Worm (Caenorhabditis elegans) whole organism, L1 larva: ENCODE measurements around the gene pcp-1.

Experiments used
- C16A3.4 ChIP-seq: fragments of 150-350 bp; optimal IDR thresholded peaks from 2 replicates; lab custom pipeline; 2014; ENCODE audit warnings: missing biosample characterization, missing genetic modification characterization
- C34B4.2 ChIP-seq: sonication (generic microtip); optimal IDR thresholded peaks from 2 replicates; lab custom pipeline; 2017; ENCODE audit warnings: mild to moderate bottlenecking, missing genetic modification characterization, missing compliant biosample characterization
- F16B12.6 ChIP-seq: fragments of 150-350 bp; optimal IDR thresholded peaks from 2 replicates; lab custom pipeline; 2014; ENCODE audit warnings: missing biosample characterization, missing genetic modification characterization
- Y116A8C.19 ChIP-seq: sonication (generic microtip); optimal IDR thresholded peaks from 2 replicates; lab custom pipeline; 2016; ENCODE audit warnings: missing compliant biosample characterization, missing genetic modification characterization, borderline replicate concordance
- aha-1 ChIP-seq: fragments of 150-350 bp; optimal IDR thresholded peaks from 2 replicates; lab custom pipeline; 2014; ENCODE audit warnings: missing biosample characterization, missing genetic modification characterization
- aly-2 ChIP-seq: fragments of 150-350 bp; optimal IDR thresholded peaks from 2 replicates; lab custom pipeline; 2014; ENCODE audit warnings: missing biosample characterization, missing genetic modification characterization
- blmp-1 ChIP-seq: fragments of 150-350 bp; optimal IDR thresholded peaks from 2 replicates; lab custom pipeline; 2014; ENCODE audit warnings: missing biosample characterization, missing genetic modification characterization
- ceh-8 ChIP-seq: fragments of 200-800 bp; sonication (Bioruptor generic); optimal IDR thresholded peaks from 2 replicates; lab custom pipeline; 2018; ENCODE audit warnings: mild to moderate bottlenecking, missing genetic modification characterization, moderate library complexity, missing compliant biosample characterization
- ceh-82 ChIP-seq, 3 experiments: fragments of 150-350 bp in 1 of 3; sonication (generic microtip) in 2 of 3; optimal IDR thresholded peaks; 2 replicates each; lab custom pipeline; 2014 to 2017; ENCODE audit warnings: missing biosample characterization in 3 of 3, missing genetic modification characterization in 3 of 3
- dpl-1 ChIP-seq, 3 experiments: fragments of 150-350 bp in 2 of 3; sonication (generic microtip) in 1 of 3; optimal IDR thresholded peaks; 2 replicates each; lab custom pipeline; 2014 to 2017; ENCODE audit warnings: missing biosample characterization in 3 of 3, missing genetic modification characterization in 3 of 3, missing genetic modification reagents in 3 of 3
- efl-1 ChIP-seq, 4 experiments: fragments of 150-350 bp; optimal IDR thresholded peaks in 3 of 4; peaks in 1 of 4; 1 replicate in 1 of 4; 2 replicates in 3 of 4; lab custom pipeline; 2014; ENCODE audit warnings: missing biosample characterization in 2 of 4, missing genetic modification characterization in 2 of 4, missing genetic modification reagents in 2 of 4
- efl-3 ChIP-seq: fragments of 200-800 bp; sonication (Bioruptor generic); optimal IDR thresholded peaks from 2 replicates; lab custom pipeline; 2018; ENCODE audit warnings: mild to moderate bottlenecking, missing genetic modification characterization, missing compliant biosample characterization
- ets-5 ChIP-seq: fragments of 200-800 bp; sonication (Bioruptor generic); IDR thresholded peaks from 2 replicates; pipeline ENCODE4 v1.3.6; 2022; ENCODE audit warnings: missing genetic modification characterization, missing compliant biosample characterization
- fkh-10 ChIP-seq: sonication (generic microtip); optimal IDR thresholded peaks from 2 replicates; lab custom pipeline; 2017; ENCODE audit warnings: missing biosample characterization, missing genetic modification reagents, missing genetic modification characterization
- fos-1 ChIP-seq: fragments of 150-350 bp; optimal IDR thresholded peaks from 2 replicates; lab custom pipeline; 2014; ENCODE audit warnings: missing biosample characterization, missing genetic modification characterization
- hlh-4 ChIP-seq: sonication (generic microtip); optimal IDR thresholded peaks from 2 replicates; lab custom pipeline; 2016; ENCODE audit warnings: mild to moderate bottlenecking, missing genetic modification characterization, missing compliant biosample characterization
- hpl-2 ChIP-seq: fragments of 150-350 bp; optimal IDR thresholded peaks from 2 replicates; lab custom pipeline; 2014; ENCODE audit warnings: missing biosample characterization, missing genetic modification reagents, missing genetic modification characterization
- irx-1 ChIP-seq: sonication (generic microtip); optimal IDR thresholded peaks from 2 replicates; lab custom pipeline; 2016; ENCODE audit warnings: missing genetic modification characterization, missing compliant biosample characterization
- isw-1 ChIP-seq: fragments of 200-800 bp; sonication (Bioruptor generic); IDR thresholded peaks from 2 replicates; pipeline ENCODE4 v1.3.6; 2022; ENCODE audit warnings: missing genetic modification characterization, missing compliant biosample characterization
- jun-1 ChIP-seq: fragments of 150-350 bp; optimal IDR thresholded peaks from 2 replicates; lab custom pipeline; 2014; ENCODE audit warnings: missing biosample characterization, missing genetic modification reagents, missing genetic modification characterization
- lin-13 ChIP-seq: fragments of 150-350 bp; optimal IDR thresholded peaks from 2 replicates; lab custom pipeline; 2014; ENCODE audit warnings: missing biosample characterization, missing genetic modification reagents, missing genetic modification characterization
- lin-14 ChIP-seq: fragments of 200-800 bp; sonication (Bioruptor generic); optimal IDR thresholded peaks from 2 replicates; lab custom pipeline; 2018; ENCODE audit warnings: mild to moderate bottlenecking, missing genetic modification characterization, moderate library complexity, missing compliant biosample characterization
- lin-15B ChIP-seq: fragments of 150-350 bp; sonication (generic microtip); optimal IDR thresholded peaks from 3 replicates; lab custom pipeline; 2014; ENCODE audit warnings: missing biosample characterization, missing genetic modification characterization
- lin-35 ChIP-seq, 2 experiments: fragments of 150-350 bp; optimal IDR thresholded peaks; 2 replicates each; lab custom pipeline; 2014; ENCODE audit warnings: missing biosample characterization in 2 of 2, missing genetic modification characterization in 2 of 2, missing genetic modification reagents in 2 of 2
- lin-39 ChIP-seq: fragments of 150-350 bp; optimal IDR thresholded peaks from 2 replicates; lab custom pipeline; 2014; ENCODE audit warnings: missing biosample characterization, missing genetic modification reagents, missing genetic modification characterization
- lsy-2 ChIP-seq, 2 experiments: fragments of 150-350 bp; optimal IDR thresholded peaks; 2 replicates each; lab custom pipeline; 2014; ENCODE audit warnings: missing biosample characterization in 2 of 2, missing genetic modification characterization in 2 of 2
- mep-1 ChIP-seq: fragments of 150-350 bp; optimal IDR thresholded peaks from 2 replicates; lab custom pipeline; 2014; ENCODE audit warnings: missing biosample characterization, missing genetic modification characterization
- nhr-20 ChIP-seq: sonication (generic microtip); optimal IDR thresholded peaks from 2 replicates; lab custom pipeline; 2016; ENCODE audit warnings: mild to moderate bottlenecking, missing genetic modification characterization, missing compliant biosample characterization
- nhr-237 ChIP-seq: fragments of 150-350 bp; optimal IDR thresholded peaks from 2 replicates; lab custom pipeline; 2014; ENCODE audit warnings: missing biosample characterization, missing genetic modification characterization
- nhr-71 ChIP-seq: sonication (generic microtip); optimal IDR thresholded peaks from 2 replicates; lab custom pipeline; 2016; ENCODE audit warnings: mild to moderate bottlenecking, missing genetic modification characterization, moderate library complexity, missing compliant biosample characterization
- nhr-76 ChIP-seq: sonication (generic microtip); optimal IDR thresholded peaks from 2 replicates; lab custom pipeline; 2017; ENCODE audit warnings: missing biosample characterization, missing genetic modification characterization
- nhr-90 ChIP-seq: sonication (generic microtip); optimal IDR thresholded peaks from 2 replicates; lab custom pipeline; 2016; ENCODE audit warnings: mild to moderate bottlenecking, missing genetic modification characterization, missing compliant biosample characterization; ENCODE audit not compliant: poor library complexity
- pag-3 ChIP-seq: sonication (generic microtip); optimal IDR thresholded peaks from 2 replicates; lab custom pipeline; 2017; ENCODE audit warnings: missing genetic modification characterization, mild to moderate bottlenecking, missing compliant biosample characterization, antibody characterized with exemption, borderline replicate concordance; ENCODE audit not compliant: insufficient read depth
- pax-3 ChIP-seq: fragments of 200-800 bp; sonication (Bioruptor generic); optimal IDR thresholded peaks from 2 replicates; lab custom pipeline; 2018; ENCODE audit warnings: mild to moderate bottlenecking, missing genetic modification characterization, moderate library complexity, missing compliant biosample characterization
- skn-1 ChIP-seq: fragments of 150-350 bp; optimal IDR thresholded peaks from 2 replicates; lab custom pipeline; 2014; ENCODE audit warnings: missing biosample characterization, missing genetic modification characterization
- snpc-4 ChIP-seq: fragments of 150-350 bp; optimal IDR thresholded peaks from 2 replicates; lab custom pipeline; 2014; ENCODE audit warnings: missing biosample characterization, missing genetic modification characterization
- snu-23 ChIP-seq: sonication (generic microtip); optimal IDR thresholded peaks from 2 replicates; lab custom pipeline; 2016; ENCODE audit warnings: missing genetic modification characterization, missing compliant biosample characterization
- sox-4 ChIP-seq: sonication (generic microtip); optimal IDR thresholded peaks from 2 replicates; lab custom pipeline; 2016; ENCODE audit warnings: missing genetic modification characterization, missing compliant biosample characterization
- sptf-1 ChIP-seq: fragments of 150-350 bp; optimal IDR thresholded peaks from 2 replicates; lab custom pipeline; 2014; ENCODE audit warnings: missing biosample characterization, missing genetic modification characterization
- sup-37 ChIP-seq: fragments of 200-800 bp; sonication (Bioruptor generic); optimal IDR thresholded peaks from 2 replicates; lab custom pipeline; 2018; ENCODE audit warnings: mild to moderate bottlenecking, missing genetic modification characterization, missing compliant biosample characterization
- swsn-7 ChIP-seq: sonication (generic microtip); optimal IDR thresholded peaks from 2 replicates; lab custom pipeline; 2016; ENCODE audit warnings: missing genetic modification characterization, missing compliant biosample characterization
- unc-30 ChIP-seq: sonication (generic microtip); optimal IDR thresholded peaks from 2 replicates; lab custom pipeline; 2017; ENCODE audit warnings: missing biosample characterization, missing genetic modification characterization
- unc-86 ChIP-seq: sonication (generic microtip); optimal IDR thresholded peaks from 2 replicates; lab custom pipeline; 2016; ENCODE audit warnings: missing genetic modification characterization, missing compliant biosample characterization
- vab-15 ChIP-seq: sonication (generic microtip); optimal IDR thresholded peaks from 2 replicates; lab custom pipeline; 2017; ENCODE audit warnings: missing genotype, mild to moderate bottlenecking, missing genetic modification characterization, missing compliant biosample characterization
- zip-4 ChIP-seq: fragments of 200-800 bp; sonication (Bioruptor generic); optimal IDR thresholded peaks from 2 replicates; lab custom pipeline; 2018; ENCODE audit warnings: mild to moderate bottlenecking, missing genetic modification characterization, moderate library complexity, missing compliant biosample characterization
- ztf-11 ChIP-seq, 2 experiments: sonication (generic microtip); optimal IDR thresholded peaks; 2 replicates each; lab custom pipeline; 2016 to 2017; ENCODE audit warnings: missing genetic modification characterization in 2 of 2, missing biosample characterization in 1 of 2, missing compliant biosample characterization in 1 of 2

pcp-1 gene

ce11 chrIII:7765974-7766373 lies 7.3 kb downstream of the pcp-1 start, which contains the start of gene ZK686.2 (continued):
- TF ChIP-seq ceh-82 (tag; optimal IDR thresholded peaks at IDR 0.05; lab: Kevin White, UChicago) (peak in 2 of 3 experiments; percentile 4 to 22), irx-1 (tag; lab: Kevin White, UChicago) (no peak), C16A3.4 (tag; lab: Kevin White, UChicago) (peak; percentile 31), jun-1 (tag; lab: Kevin White, UChicago) (no peak), ets-5 (GFP tag; lab: Robert Waterston, UW) (no peak), fos-1 (tag; lab: Kevin White, UChicago) (no peak), ceh-8 (GFP tag; lab: Kevin White, UChicago) (no peak), skn-1 (tag; lab: Kevin White, UChicago) (peak; percentile 11), nhr-20 (tag; lab: Kevin White, UChicago) (peak; percentile 28), nhr-90 (tag; lab: Kevin White, UChicago) (peak; percentile 5), pax-3 (tag; lab: Kevin White, UChicago) (no peak), F16B12.6 (tag; lab: Kevin White, UChicago) (peak; percentile 29), efl-1 (optimal IDR thresholded peaks at IDR 0.05; lab: Kevin White, UChicago) (peak; percentile 37), efl-1 (GFP tag; optimal IDR thresholded peaks at IDR 0.05 in 1 of 2; lab: Kevin White, UChicago) (peak; percentile 28 to 91), efl-3 (GFP tag; lab: Kevin White, UChicago) (no peak), lin-35 (GFP tag; optimal IDR thresholded peaks at IDR 0.05; lab: Kevin White, UChicago) (peak; percentile 16 to 37), dpl-1 (GFP tag; optimal IDR thresholded peaks at IDR 0.05; lab: Kevin White, UChicago) (peak in 2 of 3 experiments; percentile 19 to 61), aly-2 (tag; lab: Kevin White, UChicago) (no peak), lin-39 (tag; lab: Kevin White, UChicago) (peak; percentile 25), lsy-2 (tag; optimal IDR thresholded peaks at IDR 0.05; lab: Kevin White, UChicago) (peak; percentile 68 to 80), nhr-71 (tag; lab: Kevin White, UChicago) (peak; percentile 48), sptf-1 (no peak), hpl-2 (GFP tag; lab: Kevin White, UChicago) (no peak), blmp-1 (tag; lab: Kevin White, UChicago) (peak; percentile 42), fkh-10 (no peak), isw-1 (GFP tag; lab: Robert Waterston, UW) (peak; percentile 10; the same call in 1 of the 2 replicates)

ce11 chrIII:7767415-7767814 lies 8.7 kb downstream of the pcp-1 start, which contains the start of gene ZK686.5:
Gene ZK686.5, minus strand, starts transcription at chrIII:7767515.
- TF ChIP-seq lin-13 (GFP tag; lab: Kevin White, UChicago) = no peak

- TF ChIP-seq nhr-76 (tag; lab: Kevin White, UChicago) = no peak
- no peak for TF ChIP-seq ztf-11 (tag; optimal IDR thresholded peaks at IDR 0.05; lab: Kevin White, UChicago)
- no peak for TF ChIP-seq lsy-2 (tag; optimal IDR thresholded peaks at IDR 0.05; lab: Kevin White, UChicago)
Observed at ce11 chrIII:7768963-7769362, 10.3 kb downstream of the pcp-1 start, which contains the start of gene ZK686.3. Gene ZK686.3, minus strand, starts transcription at chrIII:7769063.

ce11 chrIII:7769965-7770364 lies 11.3 kb downstream of the pcp-1 start, which contains the start of gene snu-23:
Gene snu-23, minus strand, starts transcription at chrIII:7770120.
- TF ChIP-seq Y116A8C.19 (tag; lab: Kevin White, UChicago) = no peak
- no peak for TF ChIP-seq unc-86 (tag; lab: Kevin White, UChicago)
- TF ChIP-seq mep-1 (tag; lab: Kevin White, UChicago) = peak; percentile 46
- peak; percentile 24 for TF ChIP-seq lin-14 (GFP tag; lab: Kevin White, UChicago)
- no peak for TF ChIP-seq swsn-7
- TF ChIP-seq pag-3 (tag; lab: Kevin White, UChicago) = no peak
- no peak for TF ChIP-seq aha-1 (tag; lab: Kevin White, UChicago)
- no peak for TF ChIP-seq ztf-11 (tag; optimal IDR thresholded peaks at IDR 0.05; lab: Kevin White, UChicago)
- no peak for TF ChIP-seq zip-4 (GFP tag; lab: Kevin White, UChicago)
- TF ChIP-seq sox-4 (tag; lab: Kevin White, UChicago) = no peak
- no peak for TF ChIP-seq nhr-237 (tag; lab: Kevin White, UChicago)
- TF ChIP-seq hlh-4 (tag; lab: Kevin White, UChicago) = no peak
- TF ChIP-seq nhr-90 (tag; lab: Kevin White, UChicago) = no peak
- no peak for TF ChIP-seq isw-1 (GFP tag; lab: Robert Waterston, UW)
- TF ChIP-seq snpc-4 (tag; lab: Kevin White, UChicago) = no peak
- no peak for TF ChIP-seq lin-15B (tag; lab: Kevin White, UChicago)
- no peak for TF ChIP-seq unc-30 (tag; lab: Kevin White, UChicago)
- TF ChIP-seq vab-15 (tag; lab: Kevin White, UChicago) = no peak
- no peak for TF ChIP-seq sup-37
- peak; percentile 42 to 43 for TF ChIP-seq efl-1 (optimal IDR thresholded peaks at IDR 0.05; lab: Kevin White, UChicago)
- TF ChIP-seq efl-1 (GFP tag; optimal IDR thresholded peaks at IDR 0.05 in 1 of 2; lab: Kevin White, UChicago) = peak; percentile 48 to 93
- TF ChIP-seq C34B4.2 (tag; lab: Kevin White, UChicago) = no peak
- TF ChIP-seq snu-23 = peak; percentile 35
